Fruit fly (Drosophila melanogaster): ENCODE data around the gene CG3740.

dm6 chrX:1686305-1686704 is 17.2 kb upstream of the CG3740 start, which contains the start of gene b6:
- TF ChIP-seq psq (GFP tag; optimal IDR thresholded peaks at IDR 0.05): no peak
- TF ChIP-seq br (GFP tag; optimal IDR thresholded peaks at IDR 0.05): no peak
- TF ChIP-seq dsf (GFP tag; optimal IDR thresholded peaks at IDR 0.05; ENCODE audit: borderline replicate concordance): no peak
- no peak for TF ChIP-seq Sp1 (GFP tag; optimal IDR thresholded peaks at IDR 0.05)
- no peak for TF ChIP-seq Dfd (GFP tag; optimal IDR thresholded peaks at IDR 0.05)
- no peak for TF ChIP-seq Hnf4 (GFP tag; optimal IDR thresholded peaks at IDR 0.05)
- TF ChIP-seq GATAd (GFP tag; optimal IDR thresholded peaks at IDR 0.05): no peak
- TF ChIP-seq HLH106 (tag; optimal IDR thresholded peaks at IDR 0.05): no peak
- no peak for TF ChIP-seq OdsH (GFP tag; optimal IDR thresholded peaks at IDR 0.05)
- TF ChIP-seq usp (GFP tag; optimal IDR thresholded peaks at IDR 0.05): no peak
- TF ChIP-seq pan (optimal IDR thresholded peaks at IDR 0.05): no peak
- TF ChIP-seq Dif (GFP tag; optimal IDR thresholded peaks at IDR 0.05; ENCODE audit: partially characterized antibody): no peak
- no peak for TF ChIP-seq foxo (GFP tag; optimal IDR thresholded peaks at IDR 0.05)
- no peak for TF ChIP-seq rgr (GFP tag; optimal IDR thresholded peaks at IDR 0.05)

Data from whole organism, wandering third instar larva.